Worm (Caenorhabditis elegans) whole organism, L1 larva: ENCODE results near the gene srh-190.

Experiments
- aha-1 ChIP-seq: fragments of 150-350 bp; optimal IDR thresholded peaks from 2 replicates; lab custom pipeline; 2014; ENCODE audit warnings: missing biosample characterization, missing genetic modification characterization
- egl-27 ChIP-seq, 2 experiments: fragments of 150-350 bp in 1 of 2; sonication (generic microtip); optimal IDR thresholded peaks; 3 replicates each; lab custom pipeline; 2017 to 2018; ENCODE audit warnings: missing biosample characterization in 2 of 2, missing genetic modification characterization in 2 of 2, missing genetic modification reagents in 2 of 2
- nhr-77 ChIP-seq: fragments of 150-350 bp; optimal IDR thresholded peaks from 2 replicates; lab custom pipeline; 2014; ENCODE audit warnings: missing biosample characterization, missing genetic modification characterization
- unc-62 ChIP-seq: fragments of 150-350 bp; optimal IDR thresholded peaks from 2 replicates; lab custom pipeline; 2014; ENCODE audit warnings: missing biosample characterization, missing genetic modification reagents, missing genetic modification characterization

DNA sequence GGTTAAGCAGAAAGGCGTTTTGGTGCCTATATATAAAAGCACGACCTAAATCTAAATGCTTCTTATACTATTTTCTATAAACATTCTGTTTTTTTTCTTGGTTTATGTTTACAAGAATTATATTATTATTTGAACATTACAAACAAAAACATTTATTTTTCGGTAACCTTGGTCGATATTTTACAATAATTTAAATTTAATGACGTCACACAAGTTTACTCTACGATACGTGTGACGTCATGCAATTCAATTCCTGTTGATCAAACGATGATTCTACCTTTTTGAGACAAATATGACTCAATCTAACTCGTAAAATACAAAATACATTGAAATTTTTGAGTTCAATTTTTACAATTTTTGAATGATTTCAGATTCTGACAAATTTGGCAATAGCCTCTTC is 6.9 kb upstream of the srh-190 start:
- no peak for TF ChIP-seq egl-27 (tag; optimal IDR thresholded peaks at IDR 0.05; lab: Kevin White, UChicago)
- no peak for TF ChIP-seq nhr-77
- TF ChIP-seq aha-1: no peak
- TF ChIP-seq unc-62 (GFP tag; lab: Kevin White, UChicago): no peak
